Worm (Caenorhabditis elegans) whole organism, late embryonic: ENCODE results near the gene btb-11.
"Not testable (repeated sequence)": the region's sequence is repeated elsewhere in the genome, so short reads cannot be mapped to it uniquely, and the experiment has no call there.

ENCODE experiments used
- C08G9.2 ChIP-seq: sonication (generic microtip); optimal IDR thresholded peaks from 2 replicates; lab custom pipeline; 2016; ENCODE audit warnings: mild to moderate bottlenecking, missing genetic modification characterization, moderate library complexity, missing compliant biosample characterization
- F13H6.1 ChIP-seq: sonication (generic microtip); optimal IDR thresholded peaks from 2 replicates; lab custom pipeline; 2016; ENCODE audit warnings: missing genetic modification characterization, missing compliant biosample characterization
- K02D7.2 ChIP-seq: sonication (generic microtip); optimal IDR thresholded peaks from 2 replicates; lab custom pipeline; 2017; ENCODE audit warnings: mild to moderate bottlenecking, missing genetic modification characterization, missing compliant biosample characterization
- K09A11.1 ChIP-seq: sonication (generic microtip); optimal IDR thresholded peaks from 2 replicates; lab custom pipeline; 2017; ENCODE audit warnings: antibody characterized with exemption, mild to moderate bottlenecking, missing genetic modification characterization, missing compliant biosample characterization; ENCODE audit not compliant: insufficient read depth
- T23F11.4 ChIP-seq: fragments of 200-800 bp; sonication (Bioruptor generic); optimal IDR thresholded peaks from 2 replicates; lab custom pipeline; 2018; ENCODE audit warnings: mild to moderate bottlenecking, missing genetic modification characterization, missing compliant biosample characterization
- Y22D7AL.16 ChIP-seq: sonication (generic microtip); optimal IDR thresholded peaks from 2 replicates; lab custom pipeline; 2016; ENCODE audit warnings: missing genetic modification characterization, missing compliant biosample characterization
- ama-1 ChIP-seq: fragments of 150-350 bp; optimal IDR thresholded peaks from 2 replicates; lab custom pipeline; 2014
- ceh-2 ChIP-seq: sonication (generic microtip); optimal IDR thresholded peaks from 2 replicates; lab custom pipeline; 2016; ENCODE audit warnings: missing genotype, missing genetic modification characterization, missing compliant biosample characterization
- ceh-22 ChIP-seq: sonication (generic microtip); optimal IDR thresholded peaks from 2 replicates; lab custom pipeline; 2017; ENCODE audit warnings: missing biosample characterization, missing genetic modification characterization
- ceh-30 ChIP-seq: fragments of 150-350 bp; optimal IDR thresholded peaks from 2 replicates; lab custom pipeline; 2014; ENCODE audit warnings: missing biosample characterization, missing genetic modification characterization
- ceh-31 ChIP-seq: sonication (generic microtip); optimal IDR thresholded peaks from 2 replicates; lab custom pipeline; 2016; ENCODE audit warnings: missing genetic modification characterization, missing compliant biosample characterization
- ceh-6 ChIP-seq: fragments of 200-800 bp; sonication (Bioruptor generic); optimal IDR thresholded peaks from 2 replicates; lab custom pipeline; 2018; ENCODE audit warnings: mild to moderate bottlenecking, missing genetic modification characterization, missing compliant biosample characterization
- che-1 ChIP-seq: sonication (generic microtip); optimal IDR thresholded peaks from 2 replicates; lab custom pipeline; 2016; ENCODE audit warnings: mild to moderate bottlenecking, missing genetic modification characterization, missing compliant biosample characterization
- dmd-4 ChIP-seq: sonication (generic microtip); optimal IDR thresholded peaks from 2 replicates; lab custom pipeline; 2016; ENCODE audit warnings: borderline replicate concordance, missing genetic modification characterization, missing compliant biosample characterization
- dve-1 ChIP-seq: sonication (generic microtip); optimal IDR thresholded peaks from 2 replicates; lab custom pipeline; 2017; ENCODE audit warnings: antibody characterized with exemption, mild to moderate bottlenecking, missing genetic modification characterization, missing compliant biosample characterization
- ets-4 ChIP-seq: sonication (generic microtip); optimal IDR thresholded peaks from 2 replicates; lab custom pipeline; 2016; ENCODE audit warnings: missing genetic modification characterization, missing compliant biosample characterization
- eyg-1 ChIP-seq: sonication (generic microtip); optimal IDR thresholded peaks from 2 replicates; lab custom pipeline; 2016; ENCODE audit warnings: missing genotype, missing genetic modification characterization, missing compliant biosample characterization
- fax-1 ChIP-seq: sonication (generic microtip); optimal IDR thresholded peaks from 2 replicates; lab custom pipeline; 2016; ENCODE audit warnings: missing genotype, missing genetic modification characterization, missing compliant biosample characterization
- gmeb-2 ChIP-seq: sonication (generic microtip); optimal IDR thresholded peaks from 2 replicates; lab custom pipeline; 2016; ENCODE audit warnings: missing genetic modification characterization, inconsistent platforms, missing compliant biosample characterization
- hlh-15 ChIP-seq: sonication (generic microtip); optimal IDR thresholded peaks from 2 replicates; lab custom pipeline; 2016; ENCODE audit warnings: missing genetic modification characterization, missing compliant biosample characterization
- hlh-30 ChIP-seq: sonication (generic microtip); optimal IDR thresholded peaks from 2 replicates; lab custom pipeline; 2017; ENCODE audit warnings: antibody characterized with exemption, missing genetic modification characterization, missing compliant biosample characterization; ENCODE audit not compliant: insufficient read depth
- hlh-6 ChIP-seq: sonication (generic microtip); optimal IDR thresholded peaks from 2 replicates; lab custom pipeline; 2016; ENCODE audit warnings: missing genotype, missing genetic modification characterization, missing compliant biosample characterization
- lin-11 ChIP-seq: fragments of 200-800 bp; sonication (Bioruptor generic); optimal IDR thresholded peaks from 2 replicates; lab custom pipeline; 2018; ENCODE audit warnings: mild to moderate bottlenecking, missing genetic modification characterization, missing compliant biosample characterization
- madf-2 ChIP-seq: sonication (generic microtip); optimal IDR thresholded peaks from 2 replicates; lab custom pipeline; 2017; ENCODE audit warnings: missing genetic modification characterization, missing compliant biosample characterization
- mec-3 ChIP-seq: sonication (generic microtip); optimal IDR thresholded peaks from 2 replicates; lab custom pipeline; 2016; ENCODE audit warnings: borderline replicate concordance, missing genetic modification characterization, missing compliant biosample characterization
- nfya-1 ChIP-seq: sonication (generic microtip); optimal IDR thresholded peaks from 2 replicates; lab custom pipeline; 2017; ENCODE audit warnings: missing genetic modification characterization, mild to moderate bottlenecking, missing compliant biosample characterization, antibody characterized with exemption, moderate library complexity
- nhr-11 ChIP-seq: fragments of 150-350 bp; optimal IDR thresholded peaks from 2 replicates; lab custom pipeline; 2014; ENCODE audit warnings: missing biosample characterization, missing genetic modification characterization
- nhr-232 ChIP-seq: sonication (generic microtip); optimal IDR thresholded peaks from 2 replicates; lab custom pipeline; 2016; ENCODE audit warnings: missing genetic modification characterization, missing compliant biosample characterization
- odd-2 ChIP-seq: sonication (generic microtip); optimal IDR thresholded peaks from 2 replicates; lab custom pipeline; 2017; ENCODE audit warnings: antibody characterized with exemption, mild to moderate bottlenecking, missing genetic modification characterization, missing compliant biosample characterization
- pat-9 ChIP-seq: fragments of 200-800 bp; sonication (Bioruptor generic); optimal IDR thresholded peaks from 2 replicates; lab custom pipeline; 2018; ENCODE audit warnings: mild to moderate bottlenecking, missing genetic modification characterization, moderate library complexity, missing compliant biosample characterization
- pax-1 ChIP-seq: fragments of 150-350 bp; optimal IDR thresholded peaks from 2 replicates; lab custom pipeline; 2014; ENCODE audit warnings: missing biosample characterization, missing genetic modification characterization
- pqm-1 ChIP-seq: sonication (generic microtip); optimal IDR thresholded peaks from 2 replicates; lab custom pipeline; 2016; ENCODE audit warnings: missing genetic modification characterization, missing compliant biosample characterization
- pros-1 ChIP-seq: fragments of 150-350 bp; optimal IDR thresholded peaks from 2 replicates; lab custom pipeline; 2014; ENCODE audit warnings: missing biosample characterization, missing genetic modification reagents, missing genetic modification characterization
- ref-2 ChIP-seq: sonication (generic microtip); optimal IDR thresholded peaks from 2 replicates; lab custom pipeline; 2016; ENCODE audit warnings: missing genetic modification characterization, missing compliant biosample characterization
- sox-2 ChIP-seq: fragments of 200-800 bp; sonication (Bioruptor generic); IDR thresholded peaks from 2 replicates; pipeline ENCODE4 v1.3.6; 2022; ENCODE audit warnings: missing genetic modification reagents, missing genetic modification characterization, missing compliant biosample characterization
- syd-9 ChIP-seq: sonication (generic microtip); optimal IDR thresholded peaks from 2 replicates; lab custom pipeline; 2016; ENCODE audit warnings: mild to moderate bottlenecking, missing genetic modification characterization, moderate library complexity, missing compliant biosample characterization
- tbx-2 ChIP-seq: sonication (generic microtip); optimal IDR thresholded peaks from 2 replicates; lab custom pipeline; 2016; ENCODE audit warnings: missing genetic modification characterization, missing compliant biosample characterization
- unc-86 ChIP-seq: sonication (generic microtip); optimal IDR thresholded peaks from 2 replicates; lab custom pipeline; 2016; ENCODE audit warnings: missing genetic modification characterization, missing compliant biosample characterization
- zip-5 ChIP-seq: sonication (generic microtip); optimal IDR thresholded peaks from 2 replicates; lab custom pipeline; 2016; ENCODE audit warnings: missing genetic modification characterization, missing compliant biosample characterization

btb-11 gene

DNA sequence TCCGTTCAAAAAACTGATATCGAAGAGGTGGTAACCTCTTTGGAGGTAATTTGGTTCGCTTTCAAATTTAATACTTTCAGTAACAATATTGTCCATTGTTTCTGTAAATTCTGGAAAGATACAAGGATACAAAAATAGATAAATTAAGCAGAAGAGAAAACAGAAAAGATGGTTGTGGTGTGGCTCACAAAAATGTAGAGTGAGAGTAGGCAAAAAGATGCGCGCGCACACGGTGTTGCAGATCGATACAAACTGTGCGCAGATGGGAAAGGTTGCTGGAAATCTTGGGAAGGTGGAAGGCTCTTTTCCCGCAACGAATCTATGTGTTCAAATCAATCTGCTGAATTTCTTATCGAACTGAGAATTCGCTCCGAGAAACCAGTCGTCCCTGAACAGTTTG, at the start of gene btb-11:
TSS of gene btb-11 (minus strand) at position 101 of the 400 bp plus-strand sequence.
- not testable (repeated sequence) for TF ChIP-seq hlh-6 (tag; lab: Kevin White, UChicago); nfya-1 (tag; lab: Kevin White, UChicago); pat-9

DNA sequence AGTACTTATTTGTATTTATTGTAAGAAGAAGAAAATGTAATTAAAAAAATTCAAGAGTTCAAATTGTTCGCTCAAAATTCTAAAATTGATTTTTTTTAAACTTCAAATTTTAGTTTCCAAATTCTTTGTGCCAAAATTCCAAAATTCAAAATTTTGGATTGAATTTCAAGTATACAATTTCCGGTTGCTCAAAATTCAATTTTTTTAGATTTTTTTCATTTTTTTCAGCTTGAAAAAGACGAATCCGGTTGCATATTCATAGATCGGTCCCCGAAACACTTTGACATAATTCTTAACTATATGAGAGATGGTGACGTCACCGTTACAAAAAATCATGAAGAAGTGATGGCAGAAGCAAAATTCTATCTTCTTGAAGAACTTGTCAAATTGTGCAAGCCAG, 47.5 kb upstream of the btb-11 start, which contains the start of gene K02E7.4:
TSS of gene K02E7.4 (plus strand) at position 301 of the 400 bp plus-strand sequence.
- no peak for TF ChIP-seq T23F11.4 (GFP tag; lab: Kevin White, UChicago)
- TF ChIP-seq pax-1 (tag; lab: Kevin White, UChicago) = no peak
- no peak for TF ChIP-seq mec-3
- no peak for TF ChIP-seq ceh-6 (GFP tag; lab: Kevin White, UChicago)
- TF ChIP-seq ets-4 = no peak
- TF ChIP-seq lin-11 (tag; lab: Kevin White, UChicago) = no peak
- no peak for TF ChIP-seq K02D7.2 (tag; lab: Kevin White, UChicago)
- TF ChIP-seq pros-1 = no peak
- TF ChIP-seq unc-86 (tag; lab: Kevin White, UChicago) = no peak
- TF ChIP-seq hlh-30 (tag; lab: Kevin White, UChicago) = no peak
- TF ChIP-seq ref-2 = no peak
- TF ChIP-seq tbx-2 (tag; lab: Kevin White, UChicago) = no peak
- TF ChIP-seq nhr-232 (tag; lab: Kevin White, UChicago) = no peak
- no peak for TF ChIP-seq dve-1 (tag; lab: Kevin White, UChicago)
- TF ChIP-seq zip-5 = no peak
- TF ChIP-seq ceh-22 (tag; lab: Kevin White, UChicago) = no peak
- no peak for TF ChIP-seq ceh-30 (tag; lab: Kevin White, UChicago)
- TF ChIP-seq eyg-1 (tag; lab: Kevin White, UChicago) = no peak
- no peak for TF ChIP-seq sox-2 (GFP tag; lab: Robert Waterston, UW)
- no peak for TF ChIP-seq pqm-1 (tag; lab: Kevin White, UChicago)

DNA sequence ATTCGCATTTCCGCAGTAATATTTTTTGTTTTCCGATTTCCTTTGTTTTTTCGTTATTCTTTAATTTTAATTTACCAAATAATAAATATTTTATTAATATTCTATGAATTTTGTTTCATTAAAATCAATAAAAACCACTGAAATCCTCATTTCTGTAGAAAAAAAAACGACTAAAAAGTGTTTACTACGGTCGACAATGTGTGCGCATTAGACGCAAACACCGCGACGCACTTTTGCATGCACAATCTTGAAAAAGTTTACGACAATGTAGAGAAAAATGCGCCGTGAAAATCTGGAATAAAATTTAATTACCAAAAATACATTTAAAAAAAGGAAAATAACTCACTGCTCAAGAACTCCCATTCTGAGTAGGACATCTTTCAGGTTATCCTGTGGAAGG, 46.8 kb upstream of the btb-11 start:
- TF ChIP-seq lin-11 (tag; lab: Kevin White, UChicago) (no peak), Y22D7AL.16 (tag; lab: Kevin White, UChicago) (no peak), hlh-15 (tag; lab: Kevin White, UChicago) (no peak), hlh-30 (tag; lab: Kevin White, UChicago) (no peak), K09A11.1 (tag; lab: Kevin White, UChicago) (no peak), tbx-2 (tag; lab: Kevin White, UChicago) (no peak), syd-9 (tag; lab: Kevin White, UChicago) (no peak), ets-4 (no peak), ama-1 (lab: Kevin White, UChicago) (no peak), unc-86 (tag; lab: Kevin White, UChicago) (no peak), odd-2 (tag; lab: Kevin White, UChicago) (no peak), pros-1 (no peak), ceh-31 (tag; lab: Kevin White, UChicago) (no peak), gmeb-2 (no peak)

DNA sequence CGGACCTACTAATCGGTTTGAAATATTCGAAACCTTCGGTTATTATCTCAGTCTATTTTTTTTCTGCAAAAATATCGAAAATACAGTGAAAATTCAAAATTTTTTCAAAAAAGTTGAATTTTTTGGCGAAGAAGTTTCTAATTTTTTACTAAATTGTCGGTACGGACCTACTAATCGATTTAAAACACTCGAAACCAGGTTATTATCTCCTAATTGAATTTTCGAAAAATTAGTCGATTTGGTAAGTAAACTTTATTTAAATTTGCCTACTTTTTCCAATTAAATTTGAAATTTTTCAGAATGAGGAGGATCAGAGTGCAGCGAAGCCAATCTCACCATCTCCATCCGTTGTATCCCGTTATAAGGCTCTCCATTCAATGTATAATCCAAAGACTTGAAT, 46.3 kb upstream of the btb-11 start, which contains the start of gene K02E7.12:
TSS of gene K02E7.12 (plus strand) at position 301 of the 400 bp plus-strand sequence.
- TF ChIP-seq madf-2 (tag; lab: Kevin White, UChicago) (no peak), pat-9 (no peak), zip-5 (no peak), dmd-4 (no peak), fax-1 (tag; lab: Kevin White, UChicago) (no peak), ceh-30 (tag; lab: Kevin White, UChicago) (no peak), ceh-2 (tag; lab: Kevin White, UChicago) (no peak), Y22D7AL.16 (tag; lab: Kevin White, UChicago) (no peak), che-1 (tag; lab: Kevin White, UChicago) (no peak), C08G9.2 (tag; lab: Kevin White, UChicago) (no peak), F13H6.1 (tag; lab: Kevin White, UChicago) (no peak), sox-2 (GFP tag; lab: Robert Waterston, UW) (no peak), nhr-11 (no peak)
